Worm (Caenorhabditis elegans) whole organism, L1 larva: ENCODE measurements around the gene T19D12.10.

Experiments
- C16A3.4 ChIP-seq: fragments of 150-350 bp; optimal IDR thresholded peaks from 2 replicates; lab custom pipeline; 2014; ENCODE audit warnings: missing biosample characterization, missing genetic modification characterization
- egl-27 ChIP-seq, 2 experiments: fragments of 150-350 bp in 1 of 2; sonication (generic microtip); optimal IDR thresholded peaks; 3 replicates each; lab custom pipeline; 2017 to 2018; ENCODE audit warnings: missing biosample characterization in 2 of 2, missing genetic modification characterization in 2 of 2, missing genetic modification reagents in 2 of 2
- mdl-1 ChIP-seq, 2 experiments: fragments of 150-350 bp; optimal IDR thresholded peaks; 2 replicates each; lab custom pipeline; 2014 to 2017; ENCODE audit warnings: missing biosample characterization in 2 of 2, missing genetic modification characterization in 2 of 2, inconsistent platforms in 1 of 2
- nhr-237 ChIP-seq: fragments of 150-350 bp; optimal IDR thresholded peaks from 2 replicates; lab custom pipeline; 2014; ENCODE audit warnings: missing biosample characterization, missing genetic modification characterization
- nhr-77 ChIP-seq: fragments of 150-350 bp; optimal IDR thresholded peaks from 2 replicates; lab custom pipeline; 2014; ENCODE audit warnings: missing biosample characterization, missing genetic modification characterization
- pag-3 ChIP-seq: sonication (generic microtip); optimal IDR thresholded peaks from 2 replicates; lab custom pipeline; 2017; ENCODE audit warnings: missing genetic modification characterization, mild to moderate bottlenecking, missing compliant biosample characterization, antibody characterized with exemption, borderline replicate concordance; ENCODE audit not compliant: insufficient read depth
- ztf-11 ChIP-seq, 2 experiments: sonication (generic microtip); optimal IDR thresholded peaks; 2 replicates each; lab custom pipeline; 2016 to 2017; ENCODE audit warnings: missing genetic modification characterization in 2 of 2, missing biosample characterization in 1 of 2, missing compliant biosample characterization in 1 of 2

ce11 chrII:6654284-6654683 is 4.4 kb downstream of the T19D12.10 start, which contains the start of gene T19D12.9:
- no peak for TF ChIP-seq egl-27 (tag; optimal IDR thresholded peaks at IDR 0.05; lab: Kevin White, UChicago)
- no peak for TF ChIP-seq C16A3.4 (tag; lab: Kevin White, UChicago)
- no peak for TF ChIP-seq ztf-11 (tag; optimal IDR thresholded peaks at IDR 0.05; lab: Kevin White, UChicago)
- TF ChIP-seq mdl-1 (tag; optimal IDR thresholded peaks at IDR 0.05; lab: Kevin White, UChicago), result no peak
- TF ChIP-seq pag-3 (tag; lab: Kevin White, UChicago), result no peak
- no peak for TF ChIP-seq nhr-237 (tag; lab: Kevin White, UChicago)
- TF ChIP-seq nhr-77 (tag; lab: Kevin White, UChicago), result no peak
